Fruit fly (Drosophila melanogaster): ENCODE results near the gene CG34043.

The CG34043 gene

dm6 chr2L:10276436-10276835 lies 4.2 kb downstream of the CG34043 start (continued):
- TF ChIP-seq Spps (tag; optimal IDR thresholded peaks at IDR 0.05) (peak; percentile 54), CG10654 (GFP tag; optimal IDR thresholded peaks at IDR 0.05) (no peak), sug (tag; optimal IDR thresholded peaks at IDR 0.05) (no peak), br (optimal IDR thresholded peaks at IDR 0.05) (no peak), caup (GFP tag; optimal IDR thresholded peaks at IDR 0.05; ENCODE audit: severe bottlenecking) (no peak), eve (GFP tag; optimal IDR thresholded peaks at IDR 0.05) (no peak), toy (GFP tag; IDR thresholded peaks at IDR 0.05) (no peak), sens-2 (GFP tag; IDR thresholded peaks at IDR 0.05) (no peak), lola (GFP tag; optimal IDR thresholded peaks at IDR 0.05) (peak in 1 of 3 experiments; percentile 45), CG13296 (GFP tag; optimal IDR thresholded peaks at IDR 0.05) (no peak), CG6254 (GFP tag; optimal IDR thresholded peaks at IDR 0.05) (peak; percentile 69), ase (GFP tag; IDR thresholded peaks at IDR 0.05) (no peak), emc (GFP tag; optimal IDR thresholded peaks at IDR 0.05) (no peak), Rfx (GFP tag; IDR thresholded peaks at IDR 0.05) (no peak), bsh (GFP tag; optimal IDR thresholded peaks at IDR 0.05) (peak in 1 of 2 experiments; percentile 42), bigmax (GFP tag; optimal IDR thresholded peaks at IDR 0.05) (no peak), sim (GFP tag; IDR thresholded peaks at IDR 0.05) (no peak), CG9727 (GFP tag; optimal IDR thresholded peaks at IDR 0.05) (no peak), Blimp-1 (GFP tag; optimal IDR thresholded peaks at IDR 0.05) (no peak), bcd (GFP tag; optimal IDR thresholded peaks at IDR 0.05) (no peak), Ssrp (tag; optimal IDR thresholded peaks at IDR 0.05) (no peak), Sox100B (GFP tag; optimal IDR thresholded peaks at IDR 0.05) (peak; percentile 63), CG34422 (GFP tag; IDR thresholded peaks at IDR 0.05) (no peak), pb (GFP tag; optimal IDR thresholded peaks at IDR 0.05) (no peak), tx (GFP tag; optimal IDR thresholded peaks at IDR 0.05) (no peak), sqz (GFP tag; optimal IDR thresholded peaks at IDR 0.05) (no peak), jigr1 (GFP tag; IDR thresholded peaks at IDR 0.05) (no peak), CG8290 (GFP tag; optimal IDR thresholded peaks at IDR 0.05) (no peak), CG8290 (tag; optimal IDR thresholded peaks at IDR 0.05) (no peak), CG17912 (GFP tag; optimal IDR thresholded peaks at IDR 0.05) (no peak), CG17385 (GFP tag; optimal IDR thresholded peaks at IDR 0.05) (no peak), Xrp1 (GFP tag; IDR thresholded peaks at IDR 0.05) (peak; percentile 72), nmo (GFP tag; optimal IDR thresholded peaks at IDR 0.05) (peak; percentile 41)

dm6 chr2L:10272224-10272623 lies 8.4 kb downstream of the CG34043 start, which contains the start of gene trk:
Gene trk, minus strand, starts transcription at chr2L:10272324.
- no peak for TF ChIP-seq Hand (GFP tag; optimal IDR thresholded peaks at IDR 0.05)
- TF ChIP-seq CG8765 (GFP tag; IDR thresholded peaks at IDR 0.05): no peak
- no peak for TF ChIP-seq Sin3A (optimal IDR thresholded peaks at IDR 0.05)
- TF ChIP-seq Lim3 (GFP tag; IDR thresholded peaks at IDR 0.05): no peak
- TF ChIP-seq Hmr (GFP tag; optimal IDR thresholded peaks at IDR 0.05): no peak
- TF ChIP-seq E2f1 (GFP tag; IDR thresholded peaks at IDR 0.05): no peak
- TF ChIP-seq Fer3 (tag; optimal IDR thresholded peaks at IDR 0.05): no peak
- no peak for TF ChIP-seq CG11696 (GFP tag; IDR thresholded peaks at IDR 0.05)
- no peak for TF ChIP-seq bowl (GFP tag; IDR thresholded peaks at IDR 0.05)
- TF ChIP-seq CG11247 (GFP tag; IDR thresholded peaks at IDR 0.05): no peak
- no peak for TF ChIP-seq CG6272 (GFP tag; IDR thresholded peaks at IDR 0.05)
- TF ChIP-seq Atf-2 (GFP tag; optimal IDR thresholded peaks at IDR 0.05): no peak
- no peak for TF ChIP-seq CG9727 (GFP tag; optimal IDR thresholded peaks at IDR 0.05)
